Worm (Caenorhabditis elegans): ENCODE data around the gene pals-17.
"Not testable (repeated sequence)": the region's sequence is repeated elsewhere in the genome, so short reads cannot be mapped to it uniquely, and the experiment has no call there.

The pals-17 gene

ce11 chrIII:1359669-1360068, 32.0 kb downstream of the pals-17 start, which contains the start of gene Y82E9BR.9 (continued):
- no peak for TF ChIP-seq sdz-12 (GFP tag; optimal IDR thresholded peaks at IDR 0.05)

- TF ChIP-seq tag-97 (GFP tag; IDR thresholded peaks at IDR 0.05); F37D6.2 (tag; optimal IDR thresholded peaks at IDR 0.05); zip-11 (GFP tag; IDR thresholded peaks at IDR 0.05): not testable (repeated sequence)
Observed at ce11 chrIII:1357973-1358372, 33.7 kb downstream of the pals-17 start, which contains the start of gene Y82E9BR.8. Gene Y82E9BR.8, minus strand, starts transcription at chrIII:1358073.

ce11 chrIII:1355320-1355719, 36.3 kb downstream of the pals-17 start, which contains the start of gene Y82E9BL.1:
Gene Y82E9BL.1, minus strand, starts transcription at chrIII:1355420.
- TF ChIP-seq D1046.2 (GFP tag; IDR thresholded peaks at IDR 0.05) (no peak), set-16 (GFP tag; IDR thresholded peaks at IDR 0.05) (no peak), ceh-62 (tag; optimal IDR thresholded peaks at IDR 0.05) (no peak), aly-2 (tag; optimal IDR thresholded peaks at IDR 0.05) (no peak), F49E8.2 (tag; optimal IDR thresholded peaks at IDR 0.05; ENCODE audit: borderline replicate concordance) (no peak), madf-9 (GFP tag; conservative IDR thresholded peaks at IDR 0.05) (no peak), daf-19 (GFP tag; conservative IDR thresholded peaks at IDR 0.05) (no peak)

ce11 chrIII:1354523-1354922, 37.1 kb downstream of the pals-17 start:
- TF ChIP-seq lir-3 (tag; optimal IDR thresholded peaks at IDR 0.05) (no peak), ceh-44 (GFP tag; IDR thresholded peaks at IDR 0.05) (no peak), nhr-28 (tag; optimal IDR thresholded peaks at IDR 0.05) (no peak), lim-7 (GFP tag; IDR thresholded peaks at IDR 0.05) (0 out of 2 replicates have a peak, but pooled peaks have one; percentile 59), jun-1 (tag; optimal IDR thresholded peaks at IDR 0.05) (no peak), ztf-11 (tag; optimal IDR thresholded peaks at IDR 0.05) (no peak), F44E2.7 (GFP tag; IDR thresholded peaks at IDR 0.05) (no peak)

- no peak for TF ChIP-seq fkh-10 (GFP tag; optimal IDR thresholded peaks at IDR 0.05)
- TF ChIP-seq ztf-7 (tag; optimal IDR thresholded peaks at IDR 0.05): no peak
- no peak for TF ChIP-seq dmd-6 (GFP tag; IDR thresholded peaks at IDR 0.05)
- no peak for TF ChIP-seq egl-27 (tag; optimal IDR thresholded peaks at IDR 0.05)
- TF ChIP-seq F10B5.3 (tag; optimal IDR thresholded peaks at IDR 0.05): no peak
- TF ChIP-seq zip-2 (tag; optimal IDR thresholded peaks at IDR 0.05): no peak
- no peak for TF ChIP-seq T26A8.4 (GFP tag; IDR thresholded peaks at IDR 0.05)
Observed at ce11 chrIII:1350745-1351144, 40.9 kb downstream of the pals-17 start, which contains the start of gene Y82E9BL.3. Gene Y82E9BL.3, minus strand, starts transcription at chrIII:1350845.

ce11 chrIII:1349313-1349712, 42.3 kb downstream of the pals-17 start, which contains the start of gene fbxa-25:
Gene fbxa-25, minus strand, starts transcription at chrIII:1349450.
- TF ChIP-seq tra-1 (GFP tag; IDR thresholded peaks at IDR 0.05): no peak
- no peak for TF ChIP-seq Y48G9A.11 (GFP tag; IDR thresholded peaks at IDR 0.05)
- peak; percentile 64 for TF ChIP-seq pqm-1 (tag; optimal IDR thresholded peaks at IDR 0.05)
- no peak for TF ChIP-seq daf-16 (GFP tag; optimal IDR thresholded peaks at IDR 0.05)
- peak; percentile 29 for TF ChIP-seq daf-16 (tag; optimal IDR thresholded peaks at IDR 0.05)
- no peak for TF ChIP-seq F37D6.2 (tag; optimal IDR thresholded peaks at IDR 0.05)
- no peak for TF ChIP-seq T26A8.4 (GFP tag; IDR thresholded peaks at IDR 0.05)
- TF ChIP-seq sdz-12 (GFP tag; optimal IDR thresholded peaks at IDR 0.05): no peak
- TF ChIP-seq nhr-11 (tag; optimal IDR thresholded peaks at IDR 0.05): no peak
- peak in 1 of 2 experiments; percentile 20 for TF ChIP-seq hif-1 (tag; optimal IDR thresholded peaks at IDR 0.05)
- TF ChIP-seq R02D3.7 (tag; optimal IDR thresholded peaks at IDR 0.05): no peak
- no peak for TF ChIP-seq nhr-6 (tag; optimal IDR thresholded peaks at IDR 0.05)
- peak; percentile 30 for TF ChIP-seq mxl-3 (GFP tag; optimal IDR thresholded peaks at IDR 0.05)
- TF ChIP-seq lin-29 (GFP tag; IDR thresholded peaks at IDR 0.05): no peak
- peak in 1 of 2 experiments; percentile 31 for TF ChIP-seq mdl-1 (tag; optimal IDR thresholded peaks at IDR 0.05)
- no peak for TF ChIP-seq Y105C5A.15 (GFP tag; IDR thresholded peaks at IDR 0.05)
- peak; percentile 34 for TF ChIP-seq nhr-28 (tag; optimal IDR thresholded peaks at IDR 0.05)
- TF ChIP-seq fkh-10 (GFP tag; optimal IDR thresholded peaks at IDR 0.05): no peak
- TF ChIP-seq php-3 (GFP tag; IDR thresholded peaks at IDR 0.05): 0 out of 2 replicates have a peak, but pooled peaks have one; percentile 48
